Worm (Caenorhabditis elegans) whole organism, young adult: Measurements from ENCODE around the gene pals-16.

Experiments
- B0019.2 ChIP-seq: fragments of 200-800 bp; sonication (Bioruptor generic); conservative IDR thresholded peaks from 2 replicates; pipeline ENCODE4 v1.3.6; 2022; ENCODE audit warnings: missing genetic modification reagents, missing genetic modification characterization, missing compliant biosample characterization
- D2030.7 ChIP-seq: fragments of 200-800 bp; sonication (Bioruptor generic); IDR thresholded peaks from 2 replicates; pipeline ENCODE4 v1.3.6; 2022; ENCODE audit warnings: missing genetic modification reagents, missing genetic modification characterization, missing compliant biosample characterization
- F22D6.2 ChIP-seq: sonication (generic microtip); optimal IDR thresholded peaks from 2 replicates; lab custom pipeline; 2016; ENCODE audit warnings: mild to moderate bottlenecking, missing genetic modification characterization, missing compliant biosample characterization
- F52B5.7 ChIP-seq: sonication (generic microtip); optimal IDR thresholded peaks from 2 replicates; lab custom pipeline; 2016; ENCODE audit warnings: mild to moderate bottlenecking, missing genetic modification characterization, missing compliant biosample characterization
- K12H6.12 ChIP-seq: fragments of 200-800 bp; sonication (Bioruptor generic); optimal IDR thresholded peaks from 2 replicates; lab custom pipeline; 2018; ENCODE audit warnings: mild to moderate bottlenecking, missing genetic modification characterization, missing compliant biosample characterization
- T07F8.4 ChIP-seq: sonication (generic microtip); optimal IDR thresholded peaks from 2 replicates; lab custom pipeline; 2016; ENCODE audit warnings: mild to moderate bottlenecking, missing genetic modification characterization, moderate library complexity, missing compliant biosample characterization
- akir-1 ChIP-seq: fragments of 200-800 bp; sonication (Bioruptor generic); optimal IDR thresholded peaks from 2 replicates; lab custom pipeline; 2018; ENCODE audit warnings: mild to moderate bottlenecking, missing genetic modification characterization, moderate library complexity, missing compliant biosample characterization
- aptf-3 ChIP-seq: fragments of 200-800 bp; sonication (Bioruptor generic); IDR thresholded peaks from 2 replicates; pipeline ENCODE4 v1.3.6; 2022; ENCODE audit warnings: missing genetic modification characterization, missing compliant biosample characterization
- attf-6 ChIP-seq: fragments of 200-800 bp; sonication (Bioruptor generic); IDR thresholded peaks from 2 replicates; pipeline ENCODE4 v1.3.6; 2022; ENCODE audit warnings: missing genetic modification reagents, missing genetic modification characterization, missing compliant biosample characterization
- bed-2 ChIP-seq: fragments of 200-800 bp; sonication (Bioruptor generic); IDR thresholded peaks from 2 replicates; pipeline ENCODE4 v1.3.6; 2022; ENCODE audit warnings: missing genetic modification reagents, missing genetic modification characterization, missing compliant biosample characterization
- cebp-2 ChIP-seq: fragments of 200-800 bp; sonication (Bioruptor generic); IDR thresholded peaks from 2 replicates; pipeline ENCODE4 v1.3.6; 2022; ENCODE audit warnings: missing genetic modification characterization, missing compliant biosample characterization
- chd-7 ChIP-seq: sonication (generic microtip); optimal IDR thresholded peaks from 2 replicates; lab custom pipeline; 2016; ENCODE audit warnings: mild to moderate bottlenecking, missing genetic modification characterization, moderate library complexity, missing compliant biosample characterization
- dox-1 ChIP-seq: fragments of 200-800 bp; sonication (Bioruptor generic); IDR thresholded peaks from 2 replicates; pipeline ENCODE4 v1.3.6; 2022; ENCODE audit warnings: missing genetic modification reagents, missing genetic modification characterization, missing compliant biosample characterization
- egl-18 ChIP-seq: fragments of 200-800 bp; sonication (Bioruptor generic); IDR thresholded peaks from 2 replicates; pipeline ENCODE4 v1.3.6; 2022; ENCODE audit warnings: missing genetic modification reagents, missing genetic modification characterization, missing compliant biosample characterization
- ekl-4 ChIP-seq: fragments of 200-800 bp; sonication (Bioruptor generic); IDR thresholded peaks from 2 replicates; pipeline ENCODE4 v1.3.6; 2022; ENCODE audit warnings: missing genetic modification reagents, missing genetic modification characterization, missing compliant biosample characterization
- hlh-26 ChIP-seq: fragments of 200-800 bp; sonication (Bioruptor generic); conservative IDR thresholded peaks from 2 replicates; pipeline ENCODE4 v1.3.6; 2022; ENCODE audit warnings: missing genetic modification reagents, missing genetic modification characterization, missing compliant biosample characterization
- hmg-1.2 ChIP-seq: fragments of 200-800 bp; sonication (Bioruptor generic); IDR thresholded peaks from 2 replicates; pipeline ENCODE4 v1.3.6; 2022; ENCODE audit warnings: missing genetic modification reagents, missing genetic modification characterization, missing compliant biosample characterization
- hsf-1 ChIP-seq: fragments of 200-800 bp; sonication (Bioruptor generic); IDR thresholded peaks from 2 replicates; pipeline ENCODE4 v1.3.6; 2022; ENCODE audit warnings: missing genetic modification reagents, missing genetic modification characterization, missing compliant biosample characterization
- lag-1 ChIP-seq: fragments of 200-800 bp; sonication (Bioruptor generic); IDR thresholded peaks from 2 replicates; pipeline ENCODE4 v1.3.6; 2022; ENCODE audit warnings: missing genetic modification reagents, missing genetic modification characterization, missing compliant biosample characterization
- let-526 ChIP-seq: fragments of 200-800 bp; sonication (Bioruptor generic); IDR thresholded peaks from 2 replicates; pipeline ENCODE4 v1.3.6; 2022; ENCODE audit warnings: missing genetic modification reagents, missing genetic modification characterization, missing compliant biosample characterization
- let-607 ChIP-seq, 2 experiments: fragments of 200-800 bp in 1 of 2; sonication (Bioruptor generic) in 1 of 2; sonication (generic microtip) in 1 of 2; optimal IDR thresholded peaks; 2 replicates each; lab custom pipeline; 2016 to 2018; ENCODE audit warnings: mild to moderate bottlenecking in 2 of 2, missing compliant biosample characterization in 2 of 2, missing genetic modification characterization in 2 of 2, moderate library complexity in 2 of 2, missing genotype in 1 of 2
- lin-35 ChIP-seq, 3 experiments: fragments of 150-350 bp in 2 of 3; sonication (generic microtip) in 1 of 3; optimal IDR thresholded peaks; 2 replicates each; lab custom pipeline; 2014 to 2018; ENCODE audit warnings: missing biosample characterization in 3 of 3, missing genetic modification characterization in 3 of 3, missing genetic modification reagents in 3 of 3
- lin-54 ChIP-seq: fragments of 200-800 bp; sonication (Bioruptor generic); optimal IDR thresholded peaks from 2 replicates; lab custom pipeline; 2018; ENCODE audit warnings: mild to moderate bottlenecking, missing genetic modification characterization, missing compliant biosample characterization
- lsl-1 ChIP-seq: fragments of 200-800 bp; sonication (Bioruptor generic); optimal IDR thresholded peaks from 2 replicates; lab custom pipeline; 2018; ENCODE audit warnings: mild to moderate bottlenecking, missing genetic modification characterization, moderate library complexity, missing compliant biosample characterization
- lsy-27 ChIP-seq: sonication (generic microtip); optimal IDR thresholded peaks from 2 replicates; lab custom pipeline; 2017; ENCODE audit warnings: missing genetic modification characterization, mild to moderate bottlenecking, missing compliant biosample characterization, antibody characterized with exemption, missing genotype, borderline replicate concordance; ENCODE audit not compliant: insufficient read depth
- madf-3 ChIP-seq: fragments of 200-800 bp; sonication (Bioruptor generic); IDR thresholded peaks from 2 replicates; pipeline ENCODE4 v1.3.6; 2022; ENCODE audit warnings: missing genetic modification reagents, missing genetic modification characterization, missing compliant biosample characterization
- madf-6 ChIP-seq: fragments of 200-800 bp; sonication (Bioruptor generic); IDR thresholded peaks from 2 replicates; pipeline ENCODE4 v1.3.6; 2022; ENCODE audit warnings: missing genetic modification reagents, missing genetic modification characterization, missing compliant biosample characterization
- mcd-1 ChIP-seq: fragments of 200-800 bp; sonication (Bioruptor generic); IDR thresholded peaks from 2 replicates; pipeline ENCODE4 v1.3.6; 2022; ENCODE audit warnings: missing genetic modification reagents, missing genetic modification characterization, missing compliant biosample characterization
- mes-4 ChIP-seq: sonication (generic microtip); optimal IDR thresholded peaks from 2 replicates; lab custom pipeline; 2016; ENCODE audit warnings: missing genotype, missing genetic modification characterization, missing compliant biosample characterization
- nfya-1 ChIP-seq: sonication (generic microtip); optimal IDR thresholded peaks from 2 replicates; lab custom pipeline; 2017; ENCODE audit warnings: antibody characterized with exemption, missing compliant biosample characterization, missing genetic modification characterization, borderline replicate concordance; ENCODE audit not compliant: insufficient read depth
- nhr-80 ChIP-seq: sonication (generic microtip); optimal IDR thresholded peaks from 2 replicates; lab custom pipeline; 2016; ENCODE audit warnings: missing genetic modification characterization, missing compliant biosample characterization
- repo-1 ChIP-seq: sonication (generic microtip); optimal IDR thresholded peaks from 2 replicates; lab custom pipeline; 2017; ENCODE audit warnings: mild to moderate bottlenecking, missing genetic modification characterization, missing compliant biosample characterization
- rpc-1 ChIP-seq, 2 experiments: fragments of 150-350 bp in 1 of 2; sonication (generic microtip) in 1 of 2; optimal IDR thresholded peaks; 2 replicates each; lab custom pipeline; 2014 to 2018; ENCODE audit warnings: missing biosample characterization in 1 of 2, missing genetic modification characterization in 1 of 2, missing genetic modification reagents in 1 of 2, missing genotype in 1 of 2
- sea-2 ChIP-seq: fragments of 200-800 bp; sonication (Bioruptor generic); IDR thresholded peaks from 2 replicates; pipeline ENCODE4 v1.3.6; 2022; ENCODE audit warnings: missing genetic modification characterization, missing compliant biosample characterization
- snpc-1.1 ChIP-seq: sonication (generic microtip); optimal IDR thresholded peaks from 2 replicates; lab custom pipeline; 2017; ENCODE audit warnings: missing genetic modification characterization, mild to moderate bottlenecking, missing compliant biosample characterization, antibody characterized with exemption, moderate library complexity, missing genotype, missing genetic modification reagents; ENCODE audit not compliant: insufficient read depth
- snpc-1.3 ChIP-seq: sonication (generic microtip); optimal IDR thresholded peaks from 2 replicates; lab custom pipeline; 2017; ENCODE audit warnings: missing genetic modification characterization, mild to moderate bottlenecking, missing compliant biosample characterization, antibody characterized with exemption, moderate library complexity, missing genotype, missing genetic modification reagents; ENCODE audit not compliant: insufficient read depth
- tbp1 ChIP-seq: fragments of 200-800 bp; sonication (Bioruptor generic); optimal IDR thresholded peaks from 2 replicates; lab custom pipeline; 2018; ENCODE audit warnings: mild to moderate bottlenecking, missing genetic modification characterization, missing compliant biosample characterization
- tlf-1 ChIP-seq: fragments of 200-800 bp; sonication (Bioruptor generic); optimal IDR thresholded peaks from 2 replicates; lab custom pipeline; 2018; ENCODE audit warnings: mild to moderate bottlenecking, missing genetic modification characterization, missing compliant biosample characterization
- zfh-2 ChIP-seq: fragments of 200-800 bp; sonication (Bioruptor generic); conservative IDR thresholded peaks from 2 replicates; pipeline ENCODE4 v1.3.6; 2022; ENCODE audit warnings: missing genetic modification reagents, missing genetic modification characterization, missing compliant biosample characterization

The pals-16 gene

DNA sequence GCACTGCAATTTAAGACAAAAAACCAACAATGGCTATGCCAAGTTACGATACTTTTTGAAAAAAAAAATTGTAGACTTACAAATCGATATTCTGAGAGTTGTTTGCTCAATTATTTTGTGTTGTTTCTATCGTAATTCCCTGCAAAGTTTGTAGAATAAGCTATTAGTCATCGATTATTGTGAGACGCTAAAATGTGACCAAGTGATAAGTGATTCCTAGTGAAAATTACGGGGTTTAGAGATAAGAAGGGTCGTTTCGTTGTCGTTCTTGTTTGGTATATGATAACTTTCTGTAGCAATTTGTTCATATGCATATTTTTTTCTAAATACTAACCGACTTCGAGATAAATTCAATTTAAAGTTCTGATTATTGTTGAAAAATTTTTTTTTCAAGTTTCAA lies 1.6 kb upstream of the pals-16 start:
- TF ChIP-seq aptf-3 (GFP tag; lab: Robert Waterston, UW) (no peak), nhr-80 (tag; lab: Kevin White, UChicago) (peak; percentile 38)
- TF ChIP-seq, all 124 proteins: peak for 1

DNA sequence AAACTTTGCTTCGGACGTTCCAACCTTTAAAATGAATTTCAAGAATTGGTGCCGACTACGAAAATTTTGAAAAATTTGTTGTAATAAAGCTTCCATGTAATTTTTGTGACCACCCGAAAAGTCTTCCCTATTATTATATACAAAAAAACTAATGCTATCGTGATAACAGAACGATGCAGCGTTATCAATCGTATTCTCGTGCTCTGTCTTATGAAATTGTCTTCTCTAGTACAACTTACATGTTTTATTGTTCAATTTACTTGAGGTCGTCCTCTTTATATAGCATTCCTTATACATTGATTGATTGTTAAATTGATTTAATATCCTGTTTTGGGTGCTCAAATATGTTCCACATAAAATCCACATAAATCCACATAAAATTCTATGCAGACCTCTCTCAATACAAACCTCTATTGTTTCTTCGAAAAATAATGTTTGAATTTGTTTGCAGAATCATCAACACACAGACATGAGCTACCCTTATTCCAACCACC lies 1.8 kb downstream of the pals-16 start, which contains the start of gene pals-19:
Gene pals-19, plus strand, starts transcription at position 444 of the 494 bp plus-strand sequence.
- TF ChIP-seq egl-18 (GFP tag; lab: Robert Waterston, UW) (no peak), nhr-80 (tag; lab: Kevin White, UChicago) (peak; percentile 69)

DNA sequence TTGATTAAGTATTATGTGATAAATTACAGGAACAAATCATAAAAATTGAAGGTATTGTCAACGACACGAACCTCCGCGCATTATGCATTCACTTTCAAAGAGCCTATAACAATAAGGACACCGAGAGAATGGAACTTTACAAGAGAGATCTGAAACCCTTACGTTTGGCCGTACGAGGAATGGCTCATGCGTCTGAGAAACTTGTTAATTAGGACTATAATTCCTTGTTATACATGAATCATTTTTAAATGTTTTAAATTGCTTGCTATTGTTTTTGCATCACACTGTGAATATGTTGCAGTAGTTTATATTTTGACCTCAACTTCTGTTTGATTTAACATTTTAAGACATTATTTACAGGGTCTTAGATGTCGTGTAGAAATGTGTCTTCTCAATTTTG lies 3.3 kb downstream of the pals-16 start, which contains the start of gene pals-18:
Gene pals-18, plus strand, starts transcription at position 301 of the 400 bp plus-strand sequence.
- TF ChIP-seq D2030.7 (GFP tag; lab: Robert Waterston, UW) (no peak), mcd-1 (GFP tag; lab: Robert Waterston, UW) (no peak), K12H6.12 (tag; lab: Kevin White, UChicago) (no peak), snpc-1.1 (tag; lab: Kevin White, UChicago) (no peak), madf-6 (GFP tag; lab: Robert Waterston, UW) (no peak), zfh-2 (no peak), ekl-4 (GFP tag; lab: Robert Waterston, UW) (no peak), repo-1 (no peak), T07F8.4 (no peak), sea-2 (no peak), lin-35 (GFP tag; optimal IDR thresholded peaks at IDR 0.05; lab: Kevin White, UChicago) (no peak), cebp-2 (no peak), hlh-26 (GFP tag; lab: Robert Waterston, UW) (no peak), tbp1 (GFP tag; lab: Kevin White, UChicago) (no peak), bed-2 (GFP tag; lab: Robert Waterston, UW) (no peak), chd-7 (tag; lab: Kevin White, UChicago) (no peak), B0019.2 (GFP tag; lab: Robert Waterston, UW) (no peak), attf-6 (GFP tag; lab: Robert Waterston, UW) (no peak)

DNA sequence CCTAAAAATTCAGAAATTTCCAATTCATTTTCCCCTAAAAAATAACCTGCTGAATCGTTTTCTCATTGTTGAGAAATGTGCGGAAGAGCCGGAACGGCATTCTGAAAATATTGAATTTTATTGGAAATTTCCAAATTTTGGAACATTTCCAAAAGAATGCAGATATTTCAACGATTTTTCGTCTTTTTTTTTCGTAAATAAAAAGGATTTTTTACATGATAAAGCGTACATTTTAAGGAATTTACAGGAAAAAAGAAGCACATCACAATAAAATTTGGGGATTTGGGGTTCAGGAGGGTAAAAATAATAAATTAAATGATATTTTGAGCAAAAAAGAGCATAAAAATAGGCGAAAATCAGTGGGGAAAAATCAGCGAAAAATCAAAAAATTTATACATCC lies 9.4 kb downstream of the pals-16 start, which contains the start of gene Y82E9BR.22:
Gene Y82E9BR.22, minus strand, starts transcription at position 101 of the 400 bp plus-strand sequence.
- TF ChIP-seq madf-3 (0 out of 2 replicates have a peak, but pooled peaks have one; percentile 51), dox-1 (no peak), let-607 (tag; optimal IDR thresholded peaks at IDR 0.05; lab: Kevin White, UChicago) (no peak)

DNA sequence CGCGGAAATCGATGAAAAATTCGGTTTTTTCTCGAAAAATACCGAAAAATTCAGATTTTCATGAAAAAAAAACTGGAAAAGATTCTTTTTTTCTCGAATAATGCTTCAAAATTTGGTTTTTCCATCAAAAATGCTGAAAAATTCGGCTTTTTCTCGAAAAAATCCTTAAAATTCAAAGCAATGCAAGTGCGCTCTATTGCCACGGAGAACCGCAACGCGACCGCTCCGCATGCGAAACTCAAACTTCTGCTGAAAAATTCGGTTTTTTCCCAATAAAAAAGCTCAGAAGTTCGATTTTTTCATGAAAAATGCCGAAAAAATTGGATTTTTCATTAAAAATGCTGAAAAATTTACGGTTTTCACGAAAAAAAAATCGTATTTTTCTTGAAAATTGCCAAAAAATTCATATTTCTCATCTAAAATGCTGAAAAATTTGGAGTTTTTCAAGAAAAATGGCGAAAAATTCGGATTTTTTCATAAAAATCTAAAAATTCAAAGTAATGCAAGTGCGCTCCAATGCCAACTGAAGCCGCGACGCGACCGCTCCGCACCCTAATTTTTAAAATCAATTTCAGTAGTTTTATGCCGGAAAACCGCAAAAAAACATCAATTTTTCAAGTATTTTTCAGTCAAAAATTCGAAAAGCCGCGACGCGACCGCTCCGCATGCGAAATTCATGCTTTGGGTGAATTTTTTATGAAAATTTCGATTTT lies 13.5 kb downstream of the pals-16 start:
- TF ChIP-seq rpc-1 (optimal IDR thresholded peaks at IDR 0.05; lab: Kevin White, UChicago) = no peak
- TF ChIP-seq rpc-1 (tag; optimal IDR thresholded peaks at IDR 0.05; lab: Kevin White, UChicago) = no peak
- no peak for TF ChIP-seq hmg-1.2 (GFP tag; lab: Robert Waterston, UW)
- TF ChIP-seq lin-35 (GFP tag; optimal IDR thresholded peaks at IDR 0.05; lab: Kevin White, UChicago) = no peak
- TF ChIP-seq lin-54 (GFP tag; lab: Kevin White, UChicago) = peak; percentile 27
- no peak for TF ChIP-seq F52B5.7 (tag; lab: Kevin White, UChicago)
- TF ChIP-seq akir-1 (GFP tag; lab: Kevin White, UChicago) = no peak
- TF ChIP-seq lsl-1 (GFP tag; lab: Kevin White, UChicago) = peak; percentile 41
- TF ChIP-seq F22D6.2 (tag; lab: Kevin White, UChicago) = no peak
- TF ChIP-seq dox-1 = 0 out of 2 replicates have a peak, but pooled peaks have one; percentile 10
- no peak for TF ChIP-seq let-526 (GFP tag; lab: Robert Waterston, UW)
- peak; percentile 9 for TF ChIP-seq snpc-1.3
- peak; percentile 63 for TF ChIP-seq mcd-1 (GFP tag; lab: Robert Waterston, UW)
- TF ChIP-seq hsf-1 (GFP tag; lab: Robert Waterston, UW) = no peak
- no peak for TF ChIP-seq nfya-1 (tag; lab: Kevin White, UChicago)
- no peak for TF ChIP-seq lag-1 (GFP tag; lab: Robert Waterston, UW)
- no peak for TF ChIP-seq mes-4
- TF ChIP-seq tlf-1 (GFP tag; lab: Kevin White, UChicago) = no peak
- no peak for TF ChIP-seq lsy-27 (tag; lab: Kevin White, UChicago)
- peak; percentile 9; the same call in 1 of the 2 replicates for TF ChIP-seq madf-6 (GFP tag; lab: Robert Waterston, UW)
